Worm (Caenorhabditis elegans) whole organism, L4 larva: Measurements from ENCODE around the gene cest-8.

ENCODE experiments used
- fkh-10 ChIP-seq: fragments of 150-350 bp; optimal IDR thresholded peaks from 2 replicates; lab custom pipeline; 2014; ENCODE audit warnings: missing biosample characterization, missing genetic modification reagents, missing genetic modification characterization
- jun-1 ChIP-seq: fragments of 150-350 bp; optimal IDR thresholded peaks from 2 replicates; lab custom pipeline; 2014; ENCODE audit warnings: missing biosample characterization, missing genetic modification reagents, missing genetic modification characterization
- lin-39 ChIP-seq: fragments of 150-350 bp; optimal IDR thresholded peaks from 2 replicates; lab custom pipeline; 2014; ENCODE audit warnings: missing biosample characterization, missing genetic modification reagents, missing genetic modification characterization
- lir-3 ChIP-seq: sonication (generic microtip); optimal IDR thresholded peaks from 2 replicates; lab custom pipeline; 2016; ENCODE audit warnings: mild to moderate bottlenecking, missing genetic modification characterization, missing compliant biosample characterization
- lsy-2 ChIP-seq, 2 experiments: fragments of 150-350 bp in 1 of 2; sonication (generic microtip) in 1 of 2; optimal IDR thresholded peaks; 2 replicates each; lab custom pipeline; 2014 to 2017; ENCODE audit warnings: missing biosample characterization in 2 of 2, missing genetic modification characterization in 2 of 2
- mep-1 ChIP-seq: fragments of 150-350 bp; sonication (generic microtip); optimal IDR thresholded peaks from 3 replicates; lab custom pipeline; 2014; ENCODE audit warnings: missing biosample characterization, missing genetic modification characterization
- nhr-48 ChIP-seq: sonication (generic microtip); optimal IDR thresholded peaks from 2 replicates; lab custom pipeline; 2016; ENCODE audit warnings: mild to moderate bottlenecking, missing genetic modification characterization, missing compliant biosample characterization
- nhr-76 ChIP-seq: fragments of 150-350 bp; optimal IDR thresholded peaks from 2 replicates; lab custom pipeline; 2014; ENCODE audit warnings: missing biosample characterization, missing genetic modification characterization
- sdz-12 ChIP-seq: fragments of 200-800 bp; sonication (Bioruptor generic); optimal IDR thresholded peaks from 2 replicates; lab custom pipeline; 2018; ENCODE audit warnings: mild to moderate bottlenecking, missing genetic modification characterization, missing compliant biosample characterization
- unc-130 ChIP-seq: sonication (generic microtip); optimal IDR thresholded peaks from 2 replicates; lab custom pipeline; 2016; ENCODE audit warnings: missing genetic modification reagents, missing genetic modification characterization, missing compliant biosample characterization
- unc-62 ChIP-seq, 3 experiments: fragments of 150-350 bp in 1 of 3; sonication (generic microtip); optimal IDR thresholded peaks in 2 of 3; peaks in 1 of 3; 1 replicate in 1 of 3; 2 replicates in 2 of 3; lab custom pipeline; 2014 to 2017; ENCODE audit warnings: missing biosample characterization in 3 of 3, missing genetic modification characterization in 3 of 3, missing genetic modification reagents in 3 of 3, missing genotype in 1 of 3

ce11 chrX:12221817-12222216, 2.4 kb downstream of the cest-8 start, which contains the start of gene cest-9.2:
- TF ChIP-seq fkh-10 (GFP tag; lab: Kevin White, UChicago) (no peak), nhr-76 (tag; lab: Kevin White, UChicago) (no peak), unc-62 (GFP tag; optimal IDR thresholded peaks at IDR 0.05 in 1 of 2; lab: Kevin White, UChicago) (no peak), unc-62 (tag; optimal IDR thresholded peaks at IDR 0.05; lab: Kevin White, UChicago) (no peak), sdz-12 (GFP tag; lab: Kevin White, UChicago) (no peak), lsy-2 (tag; optimal IDR thresholded peaks at IDR 0.05; lab: Kevin White, UChicago) (no peak), mep-1 (tag; lab: Kevin White, UChicago) (no peak), lin-39 (tag; lab: Kevin White, UChicago) (no peak), unc-130 (GFP tag; lab: Kevin White, UChicago) (no peak), lir-3 (tag; lab: Kevin White, UChicago) (no peak), jun-1 (tag; lab: Kevin White, UChicago) (no peak), nhr-48 (tag; lab: Kevin White, UChicago) (no peak)
